Fruit fly (Drosophila melanogaster) Kc167 (cell line): ENCODE measurements around the gene Spn77Bc.

ENCODE experiments used
- Myc ChIP-seq: fragments of >200 bp; optimal IDR thresholded peaks from 2 replicates; lab custom pipeline; 2017; ENCODE audit warnings: missing external identifiers
- Sin3A ChIP-seq: fragments of >200 bp; optimal IDR thresholded peaks from 2 replicates; lab custom pipeline; 2018; ENCODE audit warnings: missing external identifiers
- h ChIP-seq: fragments of >200 bp; optimal IDR thresholded peaks from 3 replicates; lab custom pipeline; 2018; ENCODE audit warnings: missing external identifiers
- insv ChIP-seq: fragments of >200 bp; optimal IDR thresholded peaks from 3 replicates; lab custom pipeline; 2018; ENCODE audit warnings: missing external identifiers
- psq ChIP-seq: fragments of >200 bp; optimal IDR thresholded peaks from 2 replicates; lab custom pipeline; 2017; ENCODE audit warnings: missing external identifiers
- ttk ChIP-seq: sonication (Bioruptor generic); optimal IDR thresholded peaks from 2 replicates; lab custom pipeline; 2017; ENCODE audit warnings: missing external identifiers

Spn77Bc gene

DNA sequence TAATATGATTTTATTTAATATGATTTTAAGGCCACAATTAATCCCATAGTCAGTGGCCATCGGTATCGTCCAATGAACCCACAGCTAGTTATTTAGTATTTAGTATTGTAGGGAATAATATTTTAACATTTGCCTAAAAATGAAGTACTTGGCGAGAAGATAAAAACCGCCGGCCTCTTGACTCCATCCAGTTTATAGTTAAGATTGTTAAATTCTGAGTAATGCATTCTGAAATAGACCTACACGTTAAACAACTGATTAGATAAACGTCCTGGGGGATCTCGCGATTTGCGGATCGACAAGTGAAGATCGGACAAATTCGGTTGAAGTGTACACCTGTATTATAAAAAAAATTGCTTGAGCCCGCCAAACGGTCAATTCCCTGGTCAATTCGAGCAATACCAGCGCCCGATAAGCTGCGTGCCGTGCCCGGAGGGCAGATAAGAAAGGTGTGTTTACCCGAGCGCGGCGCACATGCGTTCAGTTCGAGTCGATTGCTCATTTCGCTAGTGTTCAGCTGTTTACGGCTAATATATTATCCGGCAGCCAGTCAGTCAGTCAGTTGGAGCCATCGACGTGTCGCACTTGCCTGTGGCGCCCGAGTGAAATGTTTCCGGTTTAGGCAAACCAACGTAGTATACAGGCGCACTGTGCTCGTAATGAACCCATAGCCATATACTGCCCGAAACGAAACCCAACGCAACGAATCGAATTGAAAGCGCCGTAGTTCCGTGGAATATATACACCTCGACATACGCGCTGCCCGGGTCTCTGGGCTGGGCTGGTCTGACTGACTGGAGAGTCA is 44.8 kb downstream of the Spn77Bc start:
- TF ChIP-seq Myc (lab: Kevin White, UChicago) (no peak), ttk (lab: Kevin White, UChicago) (no peak), h (no peak), Sin3A (lab: Kevin White, UChicago) (no peak), insv (lab: Kevin White, UChicago) (no peak), psq (lab: Kevin White, UChicago) (no peak)

DNA sequence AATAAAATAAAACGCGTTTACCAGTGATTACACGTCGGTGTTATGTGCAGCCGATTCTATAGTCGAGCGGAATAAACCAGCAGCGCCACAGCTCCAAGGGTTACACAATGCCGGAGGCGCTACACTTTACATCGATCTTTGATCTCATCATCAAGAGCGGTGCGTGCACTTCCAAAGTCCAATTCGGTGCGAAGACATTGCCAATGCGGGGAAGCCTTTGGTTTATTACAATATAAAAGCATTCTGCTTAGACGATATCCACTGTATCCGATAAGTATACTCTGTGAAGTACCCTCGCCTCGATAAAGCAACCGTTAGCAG is 45.4 kb downstream of the Spn77Bc start:
- TF ChIP-seq insv (lab: Kevin White, UChicago) = no peak
- TF ChIP-seq ttk (lab: Kevin White, UChicago) = no peak
- no peak for TF ChIP-seq Myc (lab: Kevin White, UChicago)
- no peak for TF ChIP-seq h
- no peak for TF ChIP-seq Sin3A (lab: Kevin White, UChicago)
- TF ChIP-seq psq (lab: Kevin White, UChicago) = no peak

DNA sequence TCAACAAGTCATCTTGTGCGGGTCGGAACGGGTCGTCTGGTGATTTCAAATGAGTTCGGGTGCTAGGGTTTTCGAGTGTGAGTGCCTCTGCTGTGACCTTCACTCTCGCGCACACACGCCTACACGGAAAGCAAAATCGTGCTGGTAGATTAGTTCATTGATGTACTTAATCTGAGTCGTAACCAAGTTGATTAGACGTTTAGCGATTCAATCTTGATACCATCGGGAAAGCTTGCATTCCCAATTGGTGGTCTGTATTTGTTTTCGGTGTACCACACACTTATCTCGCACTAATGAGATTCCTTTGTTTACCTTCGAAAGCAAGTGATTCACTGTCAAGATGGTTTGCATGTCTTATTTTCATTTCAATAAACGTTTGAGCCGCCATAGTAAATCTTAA is 46.5 kb downstream of the Spn77Bc start:
- TF ChIP-seq h = no peak
- TF ChIP-seq psq (lab: Kevin White, UChicago) = no peak
- TF ChIP-seq insv (lab: Kevin White, UChicago) = no peak
- TF ChIP-seq ttk (lab: Kevin White, UChicago) = no peak
- no peak for TF ChIP-seq Sin3A (lab: Kevin White, UChicago)
- no peak for TF ChIP-seq Myc (lab: Kevin White, UChicago)

DNA sequence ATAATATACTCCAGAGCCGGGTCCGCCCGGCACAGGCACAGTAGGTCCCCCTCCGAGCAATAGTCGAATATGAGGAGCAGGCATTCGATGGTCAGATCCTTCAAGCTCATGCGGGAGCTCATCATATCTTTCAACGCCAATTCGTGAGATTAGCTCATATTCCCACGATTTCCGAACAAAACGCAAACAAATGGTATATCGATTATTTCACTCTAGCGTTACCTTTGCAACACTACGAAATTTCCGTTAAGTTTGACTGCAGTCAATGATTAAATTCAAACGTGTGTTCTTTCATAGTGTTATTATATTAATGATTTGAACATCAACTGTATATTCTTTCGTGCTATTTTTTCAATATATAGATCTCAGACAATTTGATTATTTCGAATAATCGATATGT is 50.9 kb downstream of the Spn77Bc start, which contains the start of gene CG33969:
Gene CG33969, minus strand, starts transcription at position 197 of the 400 bp plus-strand sequence.
- TF ChIP-seq ttk (lab: Kevin White, UChicago) (no peak), psq (lab: Kevin White, UChicago) (no peak), Myc (lab: Kevin White, UChicago) (no peak), Sin3A (lab: Kevin White, UChicago) (no peak), h (no peak), insv (lab: Kevin White, UChicago) (no peak)
